Worm (Caenorhabditis elegans) whole organism, L4 larva: ENCODE results near the gene htas-1.

Experiments
- D1046.2 ChIP-seq: fragments of 200-800 bp; sonication (Bioruptor generic); IDR thresholded peaks from 2 replicates; pipeline ENCODE4 v1.3.6; 2022; ENCODE audit warnings: missing genetic modification characterization, missing compliant biosample characterization
- F37D6.2 ChIP-seq: sonication (generic microtip); optimal IDR thresholded peaks from 2 replicates; lab custom pipeline; 2016; ENCODE audit warnings: mild to moderate bottlenecking, missing genetic modification characterization, missing compliant biosample characterization
- F44E2.7 ChIP-seq: fragments of 200-800 bp; sonication (Bioruptor generic); IDR thresholded peaks from 2 replicates; pipeline ENCODE4 v2.1.2; 2022; ENCODE audit warnings: missing genetic modification characterization, missing compliant biosample characterization
- Y105C5A.15 ChIP-seq: fragments of 200-800 bp; sonication (Bioruptor generic); IDR thresholded peaks from 2 replicates; pipeline ENCODE4 v1.3.6; 2022; ENCODE audit warnings: missing genetic modification characterization, missing compliant biosample characterization
- aha-1 ChIP-seq: fragments of 150-350 bp; peaks from one replicate; lab custom pipeline; 2014; ENCODE audit warnings: missing biosample characterization, missing genetic modification characterization
- aly-2 ChIP-seq: sonication (generic microtip); optimal IDR thresholded peaks from 2 replicates; lab custom pipeline; 2018; ENCODE audit warnings: missing biosample characterization, missing genetic modification characterization
- ceh-32 ChIP-seq: sonication (generic microtip); optimal IDR thresholded peaks from 2 replicates; lab custom pipeline; 2016; ENCODE audit warnings: mild to moderate bottlenecking, missing genetic modification characterization, missing compliant biosample characterization; ENCODE audit not compliant: poor library complexity
- ceh-44 ChIP-seq: fragments of 200-800 bp; sonication (Bioruptor generic); IDR thresholded peaks from 2 replicates; pipeline ENCODE4 v1.3.6; 2022; ENCODE audit warnings: missing genetic modification reagents, missing genetic modification characterization, missing compliant biosample characterization
- ctbp-1 ChIP-seq: fragments of 200-800 bp; sonication (Bioruptor generic); IDR thresholded peaks from 2 replicates; pipeline ENCODE4 v1.3.6; 2022; ENCODE audit warnings: missing genetic modification reagents, missing genetic modification characterization, missing compliant biosample characterization
- daf-16 ChIP-seq, 3 experiments: sonication (generic microtip); optimal IDR thresholded peaks; 2 replicates each; lab custom pipeline; 2016 to 2017; ENCODE audit warnings: missing genetic modification characterization in 3 of 3, missing genetic modification reagents in 3 of 3, mild to moderate bottlenecking in 2 of 3, missing compliant biosample characterization in 2 of 3, missing biosample characterization in 1 of 3, moderate library complexity in 1 of 3
- dmd-6 ChIP-seq: fragments of 200-800 bp; sonication (Bioruptor generic); IDR thresholded peaks from 2 replicates; pipeline ENCODE4 v1.3.6; 2022; ENCODE audit warnings: missing genetic modification reagents, missing genetic modification characterization, missing compliant biosample characterization
- dmd-8 ChIP-seq: fragments of 200-800 bp; sonication (Bioruptor generic); IDR thresholded peaks from 2 replicates; pipeline ENCODE4 v1.3.6; 2022; ENCODE audit warnings: missing genetic modification characterization, missing compliant biosample characterization
- dmd-9 ChIP-seq: fragments of 200-800 bp; sonication (Bioruptor generic); IDR thresholded peaks from 2 replicates; pipeline ENCODE4 v1.3.6; 2022; ENCODE audit warnings: missing genetic modification reagents, missing genetic modification characterization, missing compliant biosample characterization
- dve-1 ChIP-seq: sonication (generic microtip); optimal IDR thresholded peaks from 2 replicates; lab custom pipeline; 2017; ENCODE audit warnings: antibody characterized with exemption, mild to moderate bottlenecking, missing genetic modification characterization, missing compliant biosample characterization; ENCODE audit not compliant: insufficient read depth
- egl-43 ChIP-seq: fragments of 200-800 bp; sonication (Bioruptor generic); IDR thresholded peaks from 2 replicates; pipeline ENCODE4 v1.3.6; 2022; ENCODE audit warnings: missing genetic modification reagents, missing genetic modification characterization, missing compliant biosample characterization
- fkh-10 ChIP-seq: fragments of 150-350 bp; optimal IDR thresholded peaks from 2 replicates; lab custom pipeline; 2014; ENCODE audit warnings: missing biosample characterization, missing genetic modification reagents, missing genetic modification characterization
- hlh-11 ChIP-seq: fragments of 200-800 bp; sonication (Bioruptor generic); optimal IDR thresholded peaks from 2 replicates; lab custom pipeline; 2018; ENCODE audit warnings: mild to moderate bottlenecking, missing genetic modification characterization, missing compliant biosample characterization
- hlh-30 ChIP-seq: sonication (generic microtip); optimal IDR thresholded peaks from 2 replicates; lab custom pipeline; 2017; ENCODE audit warnings: antibody characterized with exemption, mild to moderate bottlenecking, missing genetic modification characterization, missing compliant biosample characterization; ENCODE audit not compliant: insufficient read depth
- jun-1 ChIP-seq: fragments of 150-350 bp; optimal IDR thresholded peaks from 2 replicates; lab custom pipeline; 2014; ENCODE audit warnings: missing biosample characterization, missing genetic modification reagents, missing genetic modification characterization
- lsy-2 ChIP-seq, 2 experiments: fragments of 150-350 bp in 1 of 2; sonication (generic microtip) in 1 of 2; optimal IDR thresholded peaks; 2 replicates each; lab custom pipeline; 2014 to 2017; ENCODE audit warnings: missing biosample characterization in 2 of 2, missing genetic modification characterization in 2 of 2
- mdl-1 ChIP-seq, 2 experiments: fragments of 150-350 bp in 1 of 2; sonication (generic microtip) in 1 of 2; optimal IDR thresholded peaks; 2 replicates each; lab custom pipeline; 2014 to 2017; ENCODE audit warnings: missing biosample characterization in 2 of 2, missing genetic modification characterization in 2 of 2
- mep-1 ChIP-seq: fragments of 150-350 bp; sonication (generic microtip); optimal IDR thresholded peaks from 3 replicates; lab custom pipeline; 2014; ENCODE audit warnings: missing biosample characterization, missing genetic modification characterization
- mxl-2 ChIP-seq: fragments of 200-800 bp; sonication (Bioruptor generic); conservative IDR thresholded peaks from 2 replicates; pipeline ENCODE4 v1.3.6; 2022; ENCODE audit warnings: missing genetic modification reagents, missing genetic modification characterization, missing compliant biosample characterization
- nhr-10 ChIP-seq: fragments of 150-350 bp; optimal IDR thresholded peaks from 2 replicates; lab custom pipeline; 2014; ENCODE audit warnings: missing biosample characterization, missing genetic modification characterization
- nhr-102 ChIP-seq: sonication (generic microtip); optimal IDR thresholded peaks from 2 replicates; lab custom pipeline; 2016; ENCODE audit warnings: mild to moderate bottlenecking, missing genetic modification characterization, moderate library complexity, missing compliant biosample characterization
- nhr-111 ChIP-seq: fragments of 200-800 bp; sonication (Bioruptor generic); optimal IDR thresholded peaks from 2 replicates; lab custom pipeline; 2018; ENCODE audit warnings: mild to moderate bottlenecking, missing genetic modification characterization, missing compliant biosample characterization
- nhr-28 ChIP-seq: fragments of 150-350 bp; optimal IDR thresholded peaks from 2 replicates; lab custom pipeline; 2014; ENCODE audit warnings: missing biosample characterization, missing genetic modification characterization
- nhr-76 ChIP-seq: fragments of 150-350 bp; optimal IDR thresholded peaks from 2 replicates; lab custom pipeline; 2014; ENCODE audit warnings: missing biosample characterization, missing genetic modification characterization
- nhr-77 ChIP-seq: fragments of 150-350 bp; optimal IDR thresholded peaks from 2 replicates; lab custom pipeline; 2014; ENCODE audit warnings: missing biosample characterization, missing genetic modification characterization
- unc-39 ChIP-seq: sonication (generic microtip); optimal IDR thresholded peaks from 2 replicates; lab custom pipeline; 2017; ENCODE audit warnings: missing biosample characterization, missing genetic modification characterization
- unc-62 ChIP-seq, 3 experiments: fragments of 150-350 bp in 1 of 3; sonication (generic microtip); optimal IDR thresholded peaks in 2 of 3; peaks in 1 of 3; 1 replicate in 1 of 3; 2 replicates in 2 of 3; lab custom pipeline; 2014 to 2017; ENCODE audit warnings: missing biosample characterization in 3 of 3, missing genetic modification characterization in 3 of 3, missing genetic modification reagents in 3 of 3, missing genotype in 1 of 3
- vab-7 ChIP-seq: fragments of 200-800 bp; sonication (Bioruptor generic); IDR thresholded peaks from 2 replicates; pipeline ENCODE4 v1.3.6; 2022; ENCODE audit warnings: missing genetic modification reagents, missing genetic modification characterization, missing compliant biosample characterization
- zip-11 ChIP-seq: fragments of 200-800 bp; sonication (Bioruptor generic); IDR thresholded peaks from 2 replicates; pipeline ENCODE4 v1.3.6; 2022; ENCODE audit warnings: missing genetic modification characterization, missing compliant biosample characterization
- ztf-11 ChIP-seq: fragments of 150-350 bp; optimal IDR thresholded peaks from 2 replicates; lab custom pipeline; 2014; ENCODE audit warnings: missing biosample characterization, missing genetic modification characterization

Gene htas-1

ce11 chrIV:9668103-9668672 lies 15.1 kb downstream of the htas-1 start:
- peak; percentile 57 for TF ChIP-seq dmd-6
- TF ChIP-seq ceh-44 (GFP tag; lab: Robert Waterston, UW), result no peak
- no peak for TF ChIP-seq F37D6.2
- peak in 1 of 2 experiments; percentile 83 for TF ChIP-seq unc-62 (GFP tag; optimal IDR thresholded peaks at IDR 0.05 in 1 of 2; lab: Kevin White, UChicago)
- TF ChIP-seq unc-62 (tag; optimal IDR thresholded peaks at IDR 0.05; lab: Kevin White, UChicago), result no peak
- no peak for TF ChIP-seq D1046.2
- TF ChIP-seq dmd-9, result no peak
- TF ChIP-seq nhr-111 (GFP tag; lab: Kevin White, UChicago), result no peak
- peak; percentile 65 for TF ChIP-seq hlh-30 (tag; lab: Kevin White, UChicago)
- TF ChIP-seq mep-1 (tag; lab: Kevin White, UChicago), result peak; percentile 19
- TF ChIP-seq nhr-28 (tag; lab: Kevin White, UChicago), result peak; percentile 61
- no peak for TF ChIP-seq jun-1 (tag; lab: Kevin White, UChicago)
- TF ChIP-seq dmd-8 (GFP tag; lab: Robert Waterston, UW), result no peak
- no peak for TF ChIP-seq F44E2.7 (GFP tag; lab: Robert Waterston, UW)
- TF ChIP-seq mdl-1 (tag; optimal IDR thresholded peaks at IDR 0.05; lab: Kevin White, UChicago), result peak in 1 of 2 experiments; percentile 38
- peak; percentile 61 for TF ChIP-seq hlh-11 (tag; lab: Kevin White, UChicago)
- TF ChIP-seq ctbp-1 (GFP tag; lab: Robert Waterston, UW), result no peak
- TF ChIP-seq daf-16 (GFP tag; optimal IDR thresholded peaks at IDR 0.05; lab: Kevin White, UChicago), result no peak
- TF ChIP-seq daf-16 (tag; optimal IDR thresholded peaks at IDR 0.05; lab: Kevin White, UChicago), result peak; percentile 94
- no peak for TF ChIP-seq ceh-32 (tag; lab: Kevin White, UChicago)
- no peak for TF ChIP-seq unc-39 (tag; lab: Kevin White, UChicago)
- TF ChIP-seq ztf-11 (tag; lab: Kevin White, UChicago), result no peak
- TF ChIP-seq mxl-2 (GFP tag; lab: Robert Waterston, UW), result no peak
- TF ChIP-seq lsy-2 (tag; optimal IDR thresholded peaks at IDR 0.05; lab: Kevin White, UChicago), result peak in 1 of 2 experiments; percentile 20
- peak; percentile 83 for TF ChIP-seq dve-1 (tag; lab: Kevin White, UChicago)
- peak; percentile 13 for TF ChIP-seq nhr-77 (tag; lab: Kevin White, UChicago)
- TF ChIP-seq nhr-102 (tag; lab: Kevin White, UChicago), result no peak
- TF ChIP-seq zip-11 (GFP tag; lab: Robert Waterston, UW), result no peak
- TF ChIP-seq, all 104 proteins: peak for 11

- no peak for TF ChIP-seq Y105C5A.15
- TF ChIP-seq nhr-76 (tag; lab: Kevin White, UChicago), result no peak
- peak; percentile 28 for TF ChIP-seq nhr-10 (tag; lab: Kevin White, UChicago)
- no peak for TF ChIP-seq hlh-11 (tag; lab: Kevin White, UChicago)
- peak; percentile 81 for TF ChIP-seq aha-1 (tag; lab: Kevin White, UChicago)
- no peak for TF ChIP-seq daf-16 (GFP tag; optimal IDR thresholded peaks at IDR 0.05; lab: Kevin White, UChicago)
- TF ChIP-seq daf-16 (tag; optimal IDR thresholded peaks at IDR 0.05; lab: Kevin White, UChicago), result no peak
These were observed 16.2 kb downstream of the htas-1 start for ce11 chrIV:9667084-9667483.

- TF ChIP-seq ctbp-1 (GFP tag; lab: Robert Waterston, UW), result peak; percentile 9; the same call in 1 of the 2 replicates
- no peak for TF ChIP-seq aly-2 (tag; lab: Kevin White, UChicago)
- no peak for TF ChIP-seq egl-43 (GFP tag; lab: Robert Waterston, UW)
- peak; percentile 5 for TF ChIP-seq aha-1 (tag; lab: Kevin White, UChicago)
- TF ChIP-seq fkh-10 (GFP tag; lab: Kevin White, UChicago), result peak; percentile 73
- TF ChIP-seq vab-7 (GFP tag; lab: Robert Waterston, UW), result no peak
- peak in 1 of 2 experiments; percentile 20 for TF ChIP-seq unc-62 (GFP tag; optimal IDR thresholded peaks at IDR 0.05 in 1 of 2; lab: Kevin White, UChicago)
- TF ChIP-seq unc-62 (tag; optimal IDR thresholded peaks at IDR 0.05; lab: Kevin White, UChicago), result no peak
These were observed 23.3 kb downstream of the htas-1 start for ce11 chrIV:9659999-9660398.
